Fruit fly (Drosophila melanogaster) whole organism, embryonic: ENCODE measurements around the gene spn-F.

Source experiments
- Adf1 ChIP-seq: fragments of 200-800 bp; sonication (Bioruptor generic); IDR thresholded peaks from 2 replicates; pipeline ENCODE4 v1.3.6; 2022; ENCODE audit warnings: missing biosample characterization, missing genetic modification characterization
- Atf3 ChIP-seq: fragments of 200-800 bp; sonication (Bioruptor generic); optimal IDR thresholded peaks from 3 replicates; lab custom pipeline; 2016; ENCODE audit warnings: missing biosample characterization, missing genetic modification characterization
- CG10209 ChIP-seq: fragments of 200-800 bp; sonication (Bioruptor generic); optimal IDR thresholded peaks from 3 replicates; lab custom pipeline; 2017; ENCODE audit warnings: missing biosample characterization, mild to moderate bottlenecking, missing genetic modification characterization, missing genetic modification reagents
- CG11398 ChIP-seq: fragments of 200-800 bp; sonication (Bioruptor generic); optimal IDR thresholded peaks from 2 replicates; lab custom pipeline; 2016; ENCODE audit warnings: missing biosample characterization, missing genetic modification characterization
- CG11456 ChIP-seq: fragments of 200-800 bp; sonication (Bioruptor generic); IDR thresholded peaks from 3 replicates; pipeline ENCODE4 v1.3.6; 2022; ENCODE audit warnings: missing biosample characterization, missing genetic modification characterization
- CG11695 ChIP-seq: fragments of 200-800 bp; sonication (Bioruptor generic); IDR thresholded peaks from 3 replicates; pipeline ENCODE4 v1.3.6; 2022; ENCODE audit warnings: missing biosample characterization, missing genetic modification characterization
- CG12744 ChIP-seq: fragments of 200-800 bp; sonication (Bioruptor generic); optimal IDR thresholded peaks from 2 replicates; lab custom pipeline; 2016; ENCODE audit warnings: missing biosample characterization, missing genetic modification characterization
- CG12769 ChIP-seq: fragments of 200-800 bp; sonication (Bioruptor generic); optimal IDR thresholded peaks from 2 replicates; lab custom pipeline; 2019; ENCODE audit warnings: missing biosample characterization, mild to moderate bottlenecking, missing genetic modification characterization, moderate library complexity
- CG15011 ChIP-seq: fragments of 200-800 bp; sonication (Bioruptor generic); optimal IDR thresholded peaks from 3 replicates; lab custom pipeline; 2018; ENCODE audit warnings: missing biosample characterization, mild to moderate bottlenecking, missing genetic modification characterization
- CG1792 ChIP-seq: fragments of 200-800 bp; sonication (Bioruptor generic); optimal IDR thresholded peaks from 2 replicates; lab custom pipeline; 2016; ENCODE audit warnings: missing biosample characterization, missing genetic modification characterization
- CG31365 ChIP-seq: fragments of 200-800 bp; sonication (Bioruptor generic); optimal IDR thresholded peaks from 2 replicates; lab custom pipeline; 2018; ENCODE audit warnings: missing biosample characterization, mild to moderate bottlenecking, missing genetic modification characterization
- CG4730 ChIP-seq: fragments of 200-800 bp; sonication (Bioruptor generic); IDR thresholded peaks from 2 replicates; pipeline ENCODE4 v1.3.6; 2022; ENCODE audit warnings: missing biosample characterization, missing genetic modification characterization
- CG7357 ChIP-seq: fragments of 200-800 bp; sonication (Bioruptor generic); IDR thresholded peaks from 3 replicates; pipeline ENCODE4 v1.3.6; 2022; ENCODE audit warnings: missing biosample characterization, missing genetic modification characterization
- CG9932 ChIP-seq: fragments of 200-800 bp; sonication (Bioruptor generic); IDR thresholded peaks from 2 replicates; pipeline ENCODE4 v1.3.6; 2022; ENCODE audit warnings: missing biosample characterization, missing genetic modification characterization
- Dfd ChIP-seq, 2 experiments: fragments of >200 bp; optimal IDR thresholded peaks; 2 replicates each; lab custom pipeline; 2017; ENCODE audit warnings: missing biosample characterization in 2 of 2, missing genetic modification characterization in 2 of 2
- Elba2 ChIP-seq: fragments of 200-800 bp; sonication (Bioruptor generic); optimal IDR thresholded peaks from 3 replicates; lab custom pipeline; 2016; ENCODE audit warnings: missing biosample characterization, missing genetic modification characterization
- Fer3 ChIP-seq: fragments of 200-800 bp; sonication (Bioruptor generic); optimal IDR thresholded peaks from 2 replicates; lab custom pipeline; 2018; ENCODE audit warnings: missing biosample characterization, mild to moderate bottlenecking, missing genetic modification characterization, moderate library complexity
- HLH3B ChIP-seq: fragments of 200-800 bp; sonication (Bioruptor generic); IDR thresholded peaks from 2 replicates; pipeline ENCODE4 v1.3.6; 2022; ENCODE audit warnings: missing biosample characterization, missing genetic modification characterization
- Hr39 ChIP-seq: fragments of >200 bp; optimal IDR thresholded peaks from 2 replicates; lab custom pipeline; 2017
- Hsf ChIP-seq: fragments of 200-800 bp; sonication (Bioruptor generic); optimal IDR thresholded peaks from 3 replicates; lab custom pipeline; 2016; ENCODE audit warnings: missing biosample characterization, missing genetic modification characterization
- Jarid2 ChIP-seq: fragments of 200-800 bp; sonication (Bioruptor generic); optimal IDR thresholded peaks from 3 replicates; lab custom pipeline; 2017; ENCODE audit warnings: mild to moderate bottlenecking, missing biosample characterization, missing genetic modification reagents, missing genetic modification characterization
- Lim3 ChIP-seq: fragments of 200-800 bp; sonication (Bioruptor generic); IDR thresholded peaks from 2 replicates; pipeline ENCODE4 v1.3.6; 2022; ENCODE audit warnings: missing biosample characterization, missing genetic modification characterization
- Mes4 ChIP-seq: fragments of 200-800 bp; sonication (Bioruptor generic); optimal IDR thresholded peaks from 2 replicates; lab custom pipeline; 2016; ENCODE audit warnings: missing biosample characterization, missing genetic modification characterization
- NfI ChIP-seq: fragments of 200-800 bp; sonication (Bioruptor generic); optimal IDR thresholded peaks from 3 replicates; lab custom pipeline; 2018; ENCODE audit warnings: missing biosample characterization, mild to moderate bottlenecking, missing genetic modification characterization, moderate library complexity
- Poxn ChIP-seq: fragments of 200-800 bp; sonication (Bioruptor generic); IDR thresholded peaks from 2 replicates; pipeline ENCODE4 v1.3.6; 2022; ENCODE audit warnings: missing biosample characterization, missing genetic modification characterization
- Ssrp ChIP-seq: fragments of 200-800 bp; sonication (Bioruptor generic); optimal IDR thresholded peaks from 2 replicates; lab custom pipeline; 2018; ENCODE audit warnings: missing biosample characterization, mild to moderate bottlenecking, missing genetic modification characterization, moderate library complexity
- Stat92E ChIP-seq, 3 experiments: fragments of >200 bp in 2 of 3; fragments of 200-800 bp in 1 of 3; sonication (Bioruptor generic) in 1 of 3; optimal IDR thresholded peaks; 2 replicates each; lab custom pipeline; 2017 to 2019; ENCODE audit warnings: missing biosample characterization in 3 of 3, missing genetic modification characterization in 3 of 3, mild to moderate bottlenecking in 1 of 3, moderate library complexity in 1 of 3
- TFAM ChIP-seq: fragments of 200-800 bp; sonication (Bioruptor generic); optimal IDR thresholded peaks from 2 replicates; lab custom pipeline; 2017; ENCODE audit warnings: missing biosample characterization, missing genetic modification characterization, inconsistent platforms
- Xrp1 ChIP-seq: fragments of 200-800 bp; sonication (Bioruptor generic); IDR thresholded peaks from 2 replicates; pipeline ENCODE4 v1.3.6; 2022; ENCODE audit warnings: missing biosample characterization, missing genetic modification characterization
- ash1 ChIP-seq: fragments of 200-800 bp; sonication (Bioruptor generic); optimal IDR thresholded peaks from 2 replicates; lab custom pipeline; 2018; ENCODE audit warnings: missing biosample characterization, mild to moderate bottlenecking, missing genetic modification characterization
- bowl ChIP-seq: fragments of 200-800 bp; sonication (Bioruptor generic); IDR thresholded peaks from 2 replicates; pipeline ENCODE4 v1.3.6; 2022; ENCODE audit warnings: missing biosample characterization, missing genetic modification characterization
- corto ChIP-seq: fragments of 200-800 bp; sonication (Bioruptor generic); optimal IDR thresholded peaks from 2 replicates; lab custom pipeline; 2016; ENCODE audit warnings: missing biosample characterization, mild to moderate bottlenecking, missing genetic modification characterization, moderate library complexity
- crol ChIP-seq: fragments of 200-800 bp; sonication (Bioruptor generic); IDR thresholded peaks from 2 replicates; pipeline ENCODE4 v1.3.6; 2022; ENCODE audit warnings: missing biosample characterization, missing genetic modification characterization
- dmrt11E ChIP-seq: fragments of 200-800 bp; sonication (Bioruptor generic); optimal IDR thresholded peaks from 3 replicates; lab custom pipeline; 2018; ENCODE audit warnings: missing biosample characterization, mild to moderate bottlenecking, missing genetic modification characterization, moderate library complexity
- dmrt99B ChIP-seq: fragments of 200-800 bp; sonication (Bioruptor generic); optimal IDR thresholded peaks from 2 replicates; lab custom pipeline; 2018; ENCODE audit warnings: missing biosample characterization, mild to moderate bottlenecking, missing genetic modification characterization, moderate library complexity
- gce ChIP-seq: fragments of 200-800 bp; sonication (Bioruptor generic); IDR thresholded peaks from 3 replicates; pipeline ENCODE4 v1.3.6; 2022; ENCODE audit warnings: missing biosample characterization, missing genetic modification characterization
- gfzf ChIP-seq: fragments of 200-800 bp; sonication (Bioruptor generic); optimal IDR thresholded peaks from 2 replicates; lab custom pipeline; 2016; ENCODE audit warnings: missing biosample characterization, mild to moderate bottlenecking, missing genetic modification characterization, moderate library complexity
- hb ChIP-seq: fragments of 200-800 bp; sonication (Bioruptor generic); IDR thresholded peaks from 3 replicates; pipeline ENCODE4 v1.3.6; 2022; ENCODE audit warnings: missing biosample characterization, missing genetic modification characterization; ENCODE audit not compliant: partially characterized antibody
- her ChIP-seq: fragments of 200-800 bp; sonication (Bioruptor generic); optimal IDR thresholded peaks from 2 replicates; lab custom pipeline; 2016; ENCODE audit warnings: missing biosample characterization, missing genetic modification characterization
- lilli ChIP-seq: fragments of 200-800 bp; sonication (Bioruptor generic); optimal IDR thresholded peaks from 3 replicates; lab custom pipeline; 2016; ENCODE audit warnings: missing biosample characterization, missing genetic modification characterization
- oc ChIP-seq: fragments of 200-800 bp; sonication (Bioruptor generic); optimal IDR thresholded peaks from 2 replicates; lab custom pipeline; 2018; ENCODE audit warnings: missing biosample characterization, mild to moderate bottlenecking, missing genetic modification characterization, moderate library complexity
- otp ChIP-seq: fragments of 200-800 bp; sonication (Bioruptor generic); IDR thresholded peaks from 3 replicates; pipeline ENCODE4, ENCODE4 v1.3.6; 2022; ENCODE audit warnings: missing biosample characterization, missing genetic modification characterization
- pb ChIP-seq: fragments of 200-800 bp; sonication (Bioruptor generic); optimal IDR thresholded peaks from 3 replicates; lab custom pipeline; 2016; ENCODE audit warnings: missing biosample characterization, missing genetic modification characterization
- pnt ChIP-seq: fragments of 200-800 bp; sonication (Bioruptor generic); optimal IDR thresholded peaks from 3 replicates; lab custom pipeline; 2016; ENCODE audit warnings: missing biosample characterization, missing genetic modification characterization
- pum ChIP-seq: fragments of 200-800 bp; sonication (Bioruptor generic); optimal IDR thresholded peaks from 2 replicates; lab custom pipeline; 2016; ENCODE audit warnings: missing biosample characterization, missing genetic modification characterization
- sima ChIP-seq: fragments of 200-800 bp; sonication (Bioruptor generic); optimal IDR thresholded peaks from 2 replicates; lab custom pipeline; 2016; ENCODE audit warnings: missing biosample characterization, missing genetic modification characterization
- so ChIP-seq: fragments of 200-800 bp; sonication (Bioruptor generic); IDR thresholded peaks from 3 replicates; pipeline ENCODE4 v1.3.6; 2022; ENCODE audit warnings: missing biosample characterization, missing genetic modification characterization
- tll ChIP-seq, 2 experiments: fragments of 200-800 bp in 1 of 2; fragments of >200 bp in 1 of 2; sonication (Bioruptor generic) in 1 of 2; optimal IDR thresholded peaks; 2 replicates each; lab custom pipeline; 2017 to 2019; ENCODE audit warnings: missing biosample characterization in 2 of 2, missing genetic modification characterization in 2 of 2, mild to moderate bottlenecking in 1 of 2, moderate library complexity in 1 of 2
- wor ChIP-seq: fragments of 200-800 bp; sonication (Bioruptor generic); IDR thresholded peaks from 2 replicates; pipeline ENCODE4 v1.3.6; 2022; ENCODE audit warnings: missing biosample characterization, missing genetic modification characterization
- zfh1 ChIP-seq: fragments of 200-800 bp; sonication (Bioruptor generic); IDR thresholded peaks from 3 replicates; pipeline ENCODE4 v1.3.6; 2022; ENCODE audit warnings: missing biosample characterization, missing genetic modification characterization

Gene spn-F

dm6 chr3R:31247281-31247995 lies 7.5 kb upstream of the spn-F start (continued):
- TF ChIP-seq Poxn (no peak), ash1 (GFP tag; lab: Kevin White, UChicago) (no peak), Hr39 (no peak), Xrp1 (GFP tag; lab: Robert Waterston, UW) (peak; percentile 78; the same call in 1 of the 2 replicates), Jarid2 (peak; percentile 18), CG31365 (peak; percentile 40), pnt (GFP tag; lab: Kevin White, UChicago) (peak; percentile 70), CG1792 (GFP tag; lab: Kevin White, UChicago) (no peak), Ssrp (peak; percentile 75), Stat92E (GFP tag; optimal IDR thresholded peaks at IDR 0.05; lab: Kevin White, UChicago) (no peak), dmrt11E (no peak), lilli (GFP tag; lab: Kevin White, UChicago) (peak; percentile 31), Fer3 (tag; lab: Kevin White, UChicago) (peak; percentile 61), CG15011 (GFP tag; lab: Kevin White, UChicago) (no peak), CG11456 (GFP tag; lab: Robert Waterston, UW) (peak; percentile 67; the same call in 2 of the 3 replicates), her (GFP tag; lab: Kevin White, UChicago) (peak; percentile 45), CG10209 (GFP tag; lab: Kevin White, UChicago) (peak; percentile 65), Hsf (peak; percentile 56), Mes4 (peak; percentile 45), Elba2 (GFP tag; lab: Kevin White, UChicago) (no peak), sima (no peak), HLH3B (GFP tag; lab: Robert Waterston, UW) (peak; percentile 88), Lim3 (GFP tag; lab: Robert Waterston, UW) (no peak), tll (GFP tag; optimal IDR thresholded peaks at IDR 0.05; lab: Kevin White, UChicago) (no peak), pum (GFP tag; lab: Kevin White, UChicago) (peak; percentile 61), CG12744 (peak; percentile 21), CG12769 (no peak), Dfd (GFP tag; optimal IDR thresholded peaks at IDR 0.05; lab: Kevin White, UChicago) (no peak), gce (GFP tag; lab: Robert Waterston, UW) (peak; percentile 72; the same call in 2 of the 3 replicates), CG4730 (GFP tag; lab: Robert Waterston, UW) (peak; percentile 62), bowl (GFP tag; lab: Robert Waterston, UW) (peak; percentile 59; the same call in 1 of the 2 replicates), dmrt99B (tag; lab: Kevin White, UChicago) (peak; percentile 89), CG9932 (GFP tag; lab: Robert Waterston, UW) (no peak), wor (GFP tag; lab: Robert Waterston, UW) (peak; percentile 68), gfzf (GFP tag; lab: Kevin White, UChicago) (no peak), CG7357 (GFP tag; lab: Robert Waterston, UW) (peak; percentile 64), TFAM (no peak), pb (peak; percentile 59), Atf3 (GFP tag; lab: Kevin White, UChicago) (peak; percentile 55), so (GFP tag; lab: Robert Waterston, UW) (peak; percentile 64; the same call in 1 of the 3 replicates), hb (GFP tag; lab: Robert Waterston, UW) (no peak), CG11695 (GFP tag; lab: Robert Waterston, UW) (peak; percentile 78), zfh1 (peak; percentile 76), otp (peak; percentile 63; the same call in 2 of the 3 replicates), oc (tag; lab: Kevin White, UChicago) (peak; percentile 44), NfI (GFP tag; lab: Kevin White, UChicago) (peak; percentile 46), Adf1 (GFP tag; lab: Robert Waterston, UW) (no peak), corto (no peak), CG11398 (GFP tag; lab: Kevin White, UChicago) (peak; percentile 58), crol (GFP tag; lab: Robert Waterston, UW) (no peak)
